Worm (Caenorhabditis elegans) whole organism, mixed stage, embryonic: ENCODE data around the gene gdi-1.

ENCODE experiments used
- cnd-1 ChIP-seq: fragments of 200-800 bp; sonication (Bioruptor generic); optimal IDR thresholded peaks from 2 replicates; lab custom pipeline; 2018; ENCODE audit warnings: mild to moderate bottlenecking, missing genetic modification characterization, missing compliant biosample characterization
- elt-1 ChIP-seq: sonication (generic microtip); optimal IDR thresholded peaks from 2 replicates; lab custom pipeline; 2017; ENCODE audit warnings: missing genetic modification characterization, mild to moderate bottlenecking, missing compliant biosample characterization, antibody characterized with exemption, moderate library complexity, borderline replicate concordance; ENCODE audit not compliant: insufficient read depth
- elt-3 ChIP-seq: fragments of 150-350 bp; optimal IDR thresholded peaks from 2 replicates; lab custom pipeline; 2014; ENCODE audit warnings: missing biosample characterization, missing genetic modification characterization
- hlh-1 ChIP-seq: fragments of 150-350 bp; optimal IDR thresholded peaks from 2 replicates; lab custom pipeline; 2014; ENCODE audit warnings: missing biosample characterization, missing genetic modification reagents, missing genetic modification characterization
- lin-13 ChIP-seq: fragments of 150-350 bp; optimal IDR thresholded peaks from 2 replicates; lab custom pipeline; 2014; ENCODE audit warnings: missing biosample characterization, missing genetic modification characterization
- lin-32 ChIP-seq: fragments of 200-800 bp; sonication (Bioruptor generic); optimal IDR thresholded peaks from 2 replicates; lab custom pipeline; 2018; ENCODE audit warnings: mild to moderate bottlenecking, missing genetic modification characterization, missing compliant biosample characterization
- nhr-12 ChIP-seq: fragments of 150-350 bp; optimal IDR thresholded peaks from 2 replicates; lab custom pipeline; 2014; ENCODE audit warnings: missing biosample characterization, missing genetic modification characterization
- nhr-28 ChIP-seq: fragments of 150-350 bp; optimal IDR thresholded peaks from 2 replicates; lab custom pipeline; 2014; ENCODE audit warnings: missing biosample characterization, missing genetic modification characterization
- nhr-76 ChIP-seq: sonication (generic microtip); optimal IDR thresholded peaks from 2 replicates; lab custom pipeline; 2017; ENCODE audit warnings: missing biosample characterization, missing genetic modification characterization
- sem-2 ChIP-seq: fragments of 200-800 bp; sonication (Bioruptor generic); optimal IDR thresholded peaks from 2 replicates; lab custom pipeline; 2018; ENCODE audit warnings: mild to moderate bottlenecking, missing genetic modification characterization, missing compliant biosample characterization
- sptf-1 ChIP-seq: sonication (generic microtip); optimal IDR thresholded peaks from 2 replicates; lab custom pipeline; 2017; ENCODE audit warnings: mild to moderate bottlenecking, missing genetic modification characterization, moderate library complexity, missing compliant biosample characterization
- tbx-8 ChIP-seq: fragments of 200-800 bp; sonication (Bioruptor generic); optimal IDR thresholded peaks from 2 replicates; lab custom pipeline; 2018; ENCODE audit warnings: mild to moderate bottlenecking, missing genetic modification characterization, moderate library complexity, missing compliant biosample characterization
- unc-62 ChIP-seq: fragments of 150-350 bp; optimal IDR thresholded peaks from 2 replicates; lab custom pipeline; 2014; ENCODE audit warnings: missing biosample characterization, missing genetic modification reagents, missing genetic modification characterization
- ztf-11 ChIP-seq: fragments of 150-350 bp; optimal IDR thresholded peaks from 2 replicates; lab custom pipeline; 2014; ENCODE audit warnings: missing biosample characterization, missing genetic modification characterization

DNA sequence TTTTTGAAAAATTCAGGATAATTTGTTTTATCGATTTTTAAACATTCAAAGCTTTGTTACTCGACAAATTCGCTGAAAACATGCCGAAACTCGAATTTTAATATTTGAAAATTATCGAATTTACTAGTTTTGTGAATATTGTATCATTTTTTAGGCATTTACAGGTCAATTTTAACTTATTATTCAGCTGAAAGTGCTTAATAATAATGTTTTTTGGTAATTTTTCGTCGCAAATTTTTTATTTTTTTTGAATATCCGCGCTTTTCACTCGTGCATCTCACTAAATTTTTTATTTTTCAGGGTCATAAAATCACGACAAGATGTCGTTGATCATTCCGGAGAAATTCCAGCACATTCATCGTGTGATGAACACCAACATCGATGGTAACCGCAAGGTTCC is 32.7 kb upstream of the gdi-1 start, which contains the start of gene rps-18:
- TF ChIP-seq tbx-8 (GFP tag; lab: Kevin White, UChicago) (no peak), nhr-28 (tag; lab: Kevin White, UChicago) (no peak), elt-3 (tag; lab: Kevin White, UChicago) (no peak), lin-13 (tag; lab: Kevin White, UChicago) (no peak), cnd-1 (tag; lab: Kevin White, UChicago) (no peak), elt-1 (tag; lab: Kevin White, UChicago) (no peak), nhr-76 (tag; lab: Kevin White, UChicago) (no peak), sptf-1 (tag; lab: Kevin White, UChicago) (no peak), hlh-1 (tag; lab: Kevin White, UChicago) (no peak), sem-2 (GFP tag; lab: Kevin White, UChicago) (no peak), ztf-11 (tag; lab: Kevin White, UChicago) (no peak), nhr-12 (tag; lab: Kevin White, UChicago) (no peak), lin-32 (GFP tag; lab: Kevin White, UChicago) (no peak), unc-62 (GFP tag; lab: Kevin White, UChicago) (no peak)
